Worm (Caenorhabditis elegans): ENCODE data around the gene T25D1.3.

ce11 chrX:16559387-16559786 is 53.9 kb downstream of the T25D1.3 start:
- TF ChIP-seq tbx-9 (tag; optimal IDR thresholded peaks at IDR 0.05; ENCODE audit: borderline replicate concordance) (no peak), ceh-91 (GFP tag; IDR thresholded peaks at IDR 0.05) (no peak), madf-8 (GFP tag; conservative IDR thresholded peaks at IDR 0.05) (no peak), madf-6 (GFP tag; IDR thresholded peaks at IDR 0.05) (no peak), atf-7 (tag; optimal IDR thresholded peaks at IDR 0.05) (no peak), unc-130 (GFP tag; optimal IDR thresholded peaks at IDR 0.05) (no peak), lin-35 (GFP tag; optimal IDR thresholded peaks at IDR 0.05) (no peak), him-1 (tag; optimal IDR thresholded peaks at IDR 0.05) (no peak), ztf-25 (GFP tag; IDR thresholded peaks at IDR 0.05) (no peak), nfya-1 (tag; optimal IDR thresholded peaks at IDR 0.05; ENCODE audit: borderline replicate concordance, insufficient read depth) (no peak), snpc-3.4 (tag; optimal IDR thresholded peaks at IDR 0.05) (no peak), snpc-4 (GFP tag; optimal IDR thresholded peaks at IDR 0.05) (no peak), snpc-4 (tag; optimal IDR thresholded peaks at IDR 0.05) (no peak), efl-1 (GFP tag; optimal IDR thresholded peaks at IDR 0.05) (no peak), ets-4 (GFP tag; optimal IDR thresholded peaks at IDR 0.05) (no peak)
